Worm (Caenorhabditis elegans) whole organism, midembryonic: ENCODE measurements around the gene ccnk-1.

Experiments used
- T22C8.4 ChIP-seq: fragments of 200-800 bp; sonication (Bioruptor generic); IDR thresholded peaks from 2 replicates; pipeline ENCODE4 v1.3.6; 2022; ENCODE audit warnings: missing genetic modification characterization, missing compliant biosample characterization
- cog-1 ChIP-seq: sonication (generic microtip); optimal IDR thresholded peaks from 2 replicates; lab custom pipeline; 2016; ENCODE audit warnings: missing genetic modification characterization, missing compliant biosample characterization
- flt-1 ChIP-seq: fragments of 200-800 bp; sonication (Bioruptor generic); IDR thresholded peaks from 2 replicates; pipeline ENCODE4 v1.3.6; 2022; ENCODE audit warnings: missing genetic modification characterization, missing compliant biosample characterization
- med-1 ChIP-seq: sonication (generic microtip); optimal IDR thresholded peaks from 2 replicates; lab custom pipeline; 2017; ENCODE audit warnings: missing genetic modification characterization, mild to moderate bottlenecking, missing compliant biosample characterization, antibody characterized with exemption, missing genetic modification reagents; ENCODE audit not compliant: insufficient read depth
- ref-1 ChIP-seq: fragments of 200-800 bp; sonication (Bioruptor generic); conservative IDR thresholded peaks from 2 replicates; pipeline ENCODE4 v1.3.6; 2022; ENCODE audit warnings: missing genetic modification reagents, missing genetic modification characterization, missing compliant biosample characterization
- ztf-29 ChIP-seq: fragments of 200-800 bp; sonication (Bioruptor generic); IDR thresholded peaks from 2 replicates; pipeline ENCODE4 v1.3.6; 2022; ENCODE audit warnings: missing genetic modification reagents, missing genetic modification characterization, missing compliant biosample characterization

DNA sequence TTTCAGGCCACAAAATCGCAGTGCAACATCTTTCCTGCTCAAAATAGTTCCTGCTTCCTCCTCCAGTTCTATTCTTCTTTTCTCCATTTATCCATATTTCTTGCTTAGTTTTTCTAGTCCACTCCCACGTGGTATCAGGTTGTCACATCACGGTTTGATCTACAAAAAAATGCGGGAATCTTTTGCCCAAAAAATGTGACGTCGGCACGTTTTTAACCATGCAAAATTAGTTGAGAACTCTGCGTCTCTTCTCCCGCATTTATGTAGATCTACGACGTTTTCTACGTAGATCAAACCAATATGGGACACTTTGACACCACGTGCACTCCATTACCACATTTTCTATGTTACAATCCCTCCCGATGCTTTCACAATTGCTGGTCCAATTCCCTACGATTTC is 29.7 kb downstream of the ccnk-1 start:
- TF ChIP-seq cog-1 (tag; lab: Kevin White, UChicago): no peak
- TF ChIP-seq flt-1 (GFP tag; lab: Robert Waterston, UW): no peak
- no peak for TF ChIP-seq med-1 (GFP tag; lab: Kevin White, UChicago)
- no peak for TF ChIP-seq ztf-29 (GFP tag; lab: Robert Waterston, UW)
- TF ChIP-seq T22C8.4 (GFP tag; lab: Robert Waterston, UW): no peak
- TF ChIP-seq ref-1 (GFP tag; lab: Robert Waterston, UW): no peak
